Fruit fly (Drosophila melanogaster) whole organism, embryonic: ENCODE results near the gene Prm.

Source experiments
- Adf1 ChIP-seq: fragments of 200-800 bp; sonication (Bioruptor generic); IDR thresholded peaks from 2 replicates; pipeline ENCODE4 v1.3.6; 2022; ENCODE audit warnings: missing biosample characterization, missing genetic modification characterization
- CG10431 ChIP-seq: fragments of 200-800 bp; sonication (Bioruptor generic); optimal IDR thresholded peaks from 3 replicates; lab custom pipeline; 2018; ENCODE audit warnings: missing biosample characterization, mild to moderate bottlenecking, missing genetic modification characterization
- CG12071 ChIP-seq: fragments of 200-800 bp; sonication (Bioruptor generic); optimal IDR thresholded peaks from 3 replicates; lab custom pipeline; 2018; ENCODE audit warnings: missing biosample characterization, mild to moderate bottlenecking, missing genetic modification characterization
- CG13287 ChIP-seq: fragments of 200-800 bp; sonication (Bioruptor generic); IDR thresholded peaks from 2 replicates; pipeline ENCODE4 v1.3.6; 2022; ENCODE audit warnings: missing biosample characterization, missing genetic modification characterization; ENCODE audit not compliant: partially characterized antibody
- CG13894 ChIP-seq: fragments of 200-800 bp; sonication (Bioruptor generic); optimal IDR thresholded peaks from 3 replicates; lab custom pipeline; 2018; ENCODE audit warnings: missing biosample characterization, mild to moderate bottlenecking, missing genetic modification characterization, moderate library complexity
- CG15011 ChIP-seq: fragments of 200-800 bp; sonication (Bioruptor generic); optimal IDR thresholded peaks from 3 replicates; lab custom pipeline; 2018; ENCODE audit warnings: missing biosample characterization, mild to moderate bottlenecking, missing genetic modification characterization
- CG1529 ChIP-seq: fragments of 200-800 bp; sonication (Bioruptor generic); optimal IDR thresholded peaks from 3 replicates; lab custom pipeline; 2018; ENCODE audit warnings: missing biosample characterization, missing genetic modification characterization
- CG15696 ChIP-seq: fragments of 200-800 bp; sonication (Bioruptor generic); optimal IDR thresholded peaks from 2 replicates; lab custom pipeline; 2019; ENCODE audit warnings: missing biosample characterization, mild to moderate bottlenecking, missing genetic modification characterization, moderate library complexity
- CG18262 ChIP-seq: fragments of 200-800 bp; optimal IDR thresholded peaks from 3 replicates; lab custom pipeline; 2019; ENCODE audit warnings: missing biosample characterization, mild to moderate bottlenecking, missing genetic modification characterization, moderate library complexity
- CG2875 ChIP-seq: fragments of 200-800 bp; sonication (Bioruptor generic); optimal IDR thresholded peaks from 2 replicates; lab custom pipeline; 2017; ENCODE audit warnings: missing biosample characterization, mild to moderate bottlenecking, missing genetic modification characterization, missing genetic modification reagents
- CG3065 ChIP-seq: fragments of 200-800 bp; sonication (Bioruptor generic); optimal IDR thresholded peaks from 2 replicates; lab custom pipeline; 2016; ENCODE audit warnings: missing biosample characterization, missing genetic modification characterization
- CG34224 ChIP-seq: fragments of 200-800 bp; sonication (Bioruptor generic); IDR thresholded peaks from 3 replicates; pipeline ENCODE4 v1.3.6; 2022; ENCODE audit warnings: missing biosample characterization, missing genetic modification characterization; ENCODE audit not compliant: partially characterized antibody
- CG6765 ChIP-seq: fragments of 200-800 bp; sonication (Bioruptor generic); optimal IDR thresholded peaks from 3 replicates; lab custom pipeline; 2017; ENCODE audit warnings: missing biosample characterization, mild to moderate bottlenecking, missing genetic modification characterization
- CG7372 ChIP-seq: fragments of 200-800 bp; sonication (Bioruptor generic); IDR thresholded peaks from 2 replicates; pipeline ENCODE4 v1.3.6; 2022; ENCODE audit warnings: missing biosample characterization, missing genetic modification characterization
- CG7963 ChIP-seq: fragments of 200-800 bp; sonication (Bioruptor generic); IDR thresholded peaks from 3 replicates; pipeline ENCODE4 v1.3.6; 2022; ENCODE audit warnings: missing biosample characterization, missing genetic modification characterization; ENCODE audit not compliant: partially characterized antibody
- CG7987 ChIP-seq: fragments of 200-800 bp; sonication (Bioruptor generic); optimal IDR thresholded peaks from 2 replicates; lab custom pipeline; 2018; ENCODE audit warnings: missing biosample characterization, mild to moderate bottlenecking, missing genetic modification characterization, moderate library complexity
- CG9932 ChIP-seq: fragments of 200-800 bp; sonication (Bioruptor generic); IDR thresholded peaks from 2 replicates; pipeline ENCODE4 v1.3.6; 2022; ENCODE audit warnings: missing biosample characterization, missing genetic modification characterization
- Dfd ChIP-seq, 2 experiments: fragments of >200 bp; optimal IDR thresholded peaks; 2 replicates each; lab custom pipeline; 2017; ENCODE audit warnings: missing biosample characterization in 2 of 2, missing genetic modification characterization in 2 of 2
- Dll ChIP-seq: fragments of 200-800 bp; sonication (Bioruptor generic); IDR thresholded peaks from 4 replicates; pipeline ENCODE4 v1.3.6; 2022; ENCODE audit warnings: missing biosample characterization, missing genetic modification characterization; ENCODE audit not compliant: partially characterized antibody
- Fer2 ChIP-seq: fragments of 200-800 bp; sonication (Bioruptor generic); optimal IDR thresholded peaks from 2 replicates; lab custom pipeline; 2018; ENCODE audit warnings: missing biosample characterization, mild to moderate bottlenecking, missing genetic modification characterization, moderate library complexity
- H2.0 ChIP-seq: fragments of 200-800 bp; sonication (Bioruptor generic); IDR thresholded peaks from 2 replicates; pipeline ENCODE4 v1.3.6; 2022; ENCODE audit warnings: missing biosample characterization, missing genetic modification characterization
- HLH4C ChIP-seq: fragments of 200-800 bp; sonication (Bioruptor generic); IDR thresholded peaks from 3 replicates; pipeline ENCODE4 v1.3.6; 2022; ENCODE audit warnings: missing biosample characterization, missing genetic modification characterization; ENCODE audit not compliant: partially characterized antibody
- HLH54F ChIP-seq: fragments of 200-800 bp; sonication (Bioruptor generic); optimal IDR thresholded peaks from 3 replicates; lab custom pipeline; 2016; ENCODE audit warnings: missing biosample characterization, missing genetic modification characterization
- NFAT ChIP-seq: fragments of 200-800 bp; sonication (Bioruptor generic); IDR thresholded peaks from 2 replicates; pipeline ENCODE4 v1.3.6; 2022; ENCODE audit warnings: missing biosample characterization, missing genetic modification characterization
- PHDP ChIP-seq: fragments of 200-800 bp; sonication (Bioruptor generic); optimal IDR thresholded peaks from 3 replicates; lab custom pipeline; 2018; ENCODE audit warnings: missing biosample characterization, mild to moderate bottlenecking, missing genetic modification characterization, moderate library complexity
- Sox102F ChIP-seq: fragments of 200-800 bp; sonication (Bioruptor generic); optimal IDR thresholded peaks from 2 replicates; lab custom pipeline; 2018; ENCODE audit warnings: missing biosample characterization, mild to moderate bottlenecking, missing genetic modification characterization, moderate library complexity
- ac ChIP-seq: fragments of 200-800 bp; sonication (Bioruptor generic); optimal IDR thresholded peaks from 3 replicates; lab custom pipeline; 2017; ENCODE audit warnings: missing biosample characterization, mild to moderate bottlenecking, missing genetic modification characterization
- bigmax ChIP-seq: fragments of 200-800 bp; sonication (Bioruptor generic); optimal IDR thresholded peaks from 2 replicates; lab custom pipeline; 2018; ENCODE audit warnings: missing biosample characterization, mild to moderate bottlenecking, missing genetic modification characterization
- cas ChIP-seq: fragments of 200-800 bp; sonication (Bioruptor generic); IDR thresholded peaks from 2 replicates; pipeline ENCODE4 v1.3.6; 2022; ENCODE audit warnings: missing biosample characterization, missing genetic modification characterization
- chm ChIP-seq: fragments of 200-800 bp; sonication (Bioruptor generic); IDR thresholded peaks from 2 replicates; pipeline ENCODE4 v1.3.6; 2022; ENCODE audit warnings: missing biosample characterization, missing genetic modification characterization
- crc ChIP-seq: fragments of 200-800 bp; sonication (Bioruptor generic); optimal IDR thresholded peaks from 2 replicates; lab custom pipeline; 2016; ENCODE audit warnings: missing biosample characterization, missing genetic modification characterization
- croc ChIP-seq: fragments of 200-800 bp; sonication (Bioruptor generic); conservative IDR thresholded peaks from 3 replicates; pipeline ENCODE4 v1.3.6; 2022; ENCODE audit warnings: missing biosample characterization, missing genetic modification characterization
- crp ChIP-seq, 2 experiments: fragments of 200-800 bp; sonication (Bioruptor generic); optimal IDR thresholded peaks; 2 replicates in 1 of 2; 3 replicates in 1 of 2; lab custom pipeline; 2017; ENCODE audit warnings: missing biosample characterization in 2 of 2, missing genetic modification characterization in 2 of 2, mild to moderate bottlenecking in 1 of 2, moderate library complexity in 1 of 2
- exex ChIP-seq: fragments of 200-800 bp; sonication (Bioruptor generic); optimal IDR thresholded peaks from 4 replicates; lab custom pipeline; 2018; ENCODE audit warnings: missing biosample characterization, mild to moderate bottlenecking, missing genetic modification characterization, moderate library complexity
- fd102C ChIP-seq: fragments of 200-800 bp; sonication (Bioruptor generic); optimal IDR thresholded peaks from 2 replicates; lab custom pipeline; 2018; ENCODE audit warnings: missing biosample characterization, mild to moderate bottlenecking, missing genetic modification characterization, moderate library complexity
- fd3F ChIP-seq: fragments of 200-800 bp; sonication (Bioruptor generic); optimal IDR thresholded peaks from 2 replicates; lab custom pipeline; 2018; ENCODE audit warnings: missing biosample characterization, mild to moderate bottlenecking, missing genetic modification characterization, moderate library complexity
- fru ChIP-seq: fragments of >200 bp; optimal IDR thresholded peaks from 2 replicates; lab custom pipeline; 2017
- gsb ChIP-seq: fragments of 200-800 bp; sonication (Bioruptor generic); IDR thresholded peaks from 2 replicates; pipeline ENCODE4 v1.3.6; 2022; ENCODE audit warnings: missing biosample characterization, missing genetic modification characterization
- her ChIP-seq: fragments of 200-800 bp; sonication (Bioruptor generic); optimal IDR thresholded peaks from 2 replicates; lab custom pipeline; 2016; ENCODE audit warnings: missing biosample characterization, missing genetic modification characterization
- hkb ChIP-seq, 2 experiments: fragments of 200-800 bp in 1 of 2; fragments of >200 bp in 1 of 2; sonication (Bioruptor generic) in 1 of 2; IDR thresholded peaks in 1 of 2; optimal IDR thresholded peaks in 1 of 2; 2 replicates each; pipeline versions ENCODE4 v1.3.6 to Lab custom; 2017 to 2022; ENCODE audit warnings: missing biosample characterization in 1 of 2, missing genetic modification characterization in 1 of 2
- luna ChIP-seq: fragments of 200-800 bp; sonication (Bioruptor generic); optimal IDR thresholded peaks from 2 replicates; lab custom pipeline; 2016; ENCODE audit warnings: missing biosample characterization, missing genetic modification characterization
- pan ChIP-seq, 4 experiments: fragments of >200 bp in 3 of 4; fragments of 200-800 bp in 1 of 4; sonication (Bioruptor generic) in 1 of 4; optimal IDR thresholded peaks in 3 of 4; IDR thresholded peaks in 1 of 4; 2 replicates each; pipeline versions ENCODE4 v1.3.6 to Lab custom; 2017 to 2022; ENCODE audit warnings: missing biosample characterization in 2 of 4, missing genetic modification characterization in 2 of 4, mixed read lengths in 1 of 4
- pnt ChIP-seq: fragments of 200-800 bp; sonication (Bioruptor generic); optimal IDR thresholded peaks from 3 replicates; lab custom pipeline; 2016; ENCODE audit warnings: missing biosample characterization, missing genetic modification characterization
- row ChIP-seq: fragments of 200-800 bp; sonication (Bioruptor generic); IDR thresholded peaks from 3 replicates; pipeline ENCODE4 v1.3.6; 2022; ENCODE audit warnings: missing biosample characterization, missing genetic modification characterization
- run ChIP-seq: fragments of 200-800 bp; sonication (Bioruptor generic); optimal IDR thresholded peaks from 3 replicates; lab custom pipeline; 2018; ENCODE audit warnings: missing biosample characterization, mild to moderate bottlenecking, missing genetic modification characterization
- sens ChIP-seq: fragments of 200-800 bp; sonication (Bioruptor generic); peaks from one replicate; lab custom pipeline; 2016; ENCODE audit warnings: missing biosample characterization, missing genetic modification characterization
- slbo ChIP-seq: fragments of 200-800 bp; sonication (Bioruptor generic); IDR thresholded peaks from 2 replicates; pipeline ENCODE4 v1.3.6; 2022; ENCODE audit warnings: missing biosample characterization, missing genetic modification characterization
- slp2 ChIP-seq: fragments of 200-800 bp; sonication (Bioruptor generic); optimal IDR thresholded peaks from 2 replicates; lab custom pipeline; 2016; ENCODE audit warnings: missing biosample characterization, missing genetic modification characterization
- trh ChIP-seq: fragments of 200-800 bp; sonication (Bioruptor generic); optimal IDR thresholded peaks from 2 replicates; lab custom pipeline; 2016; ENCODE audit warnings: missing biosample characterization, missing genetic modification characterization
- tup ChIP-seq: fragments of 200-800 bp; sonication (Bioruptor generic); optimal IDR thresholded peaks from 2 replicates; lab custom pipeline; 2016; ENCODE audit warnings: missing biosample characterization, mild to moderate bottlenecking, missing genetic modification characterization, moderate library complexity

Gene Prm

DNA sequence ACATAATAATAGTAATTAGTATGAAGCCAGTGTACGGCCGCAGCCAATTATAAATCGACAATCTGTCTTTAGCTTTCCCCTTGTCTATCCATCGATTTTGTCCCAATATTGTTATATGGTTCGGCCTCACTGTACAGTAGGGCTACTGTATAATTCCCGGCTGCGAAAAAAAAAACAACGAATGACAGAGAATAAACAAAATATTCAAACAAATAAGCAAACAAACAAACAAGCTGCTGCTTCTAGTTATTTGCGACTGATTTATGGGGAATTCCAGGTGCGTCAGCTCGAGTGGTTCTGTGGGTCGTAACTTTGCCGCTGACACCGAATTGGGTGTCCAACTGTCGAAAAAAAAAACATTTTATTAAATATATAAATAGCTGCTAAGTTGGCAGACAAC is 55.4 kb downstream of the Prm start (continued):
- TF ChIP-seq CG15696 (tag; lab: Kevin White, UChicago) = peak; percentile 51
- TF ChIP-seq croc (GFP tag; lab: Robert Waterston, UW) = no peak
- TF ChIP-seq fru = no peak
- no peak for TF ChIP-seq CG13287 (GFP tag; lab: Robert Waterston, UW)
- no peak for TF ChIP-seq CG1529
- peak; percentile 42 for TF ChIP-seq fd3F (GFP tag; lab: Kevin White, UChicago)
- no peak for TF ChIP-seq crp (GFP tag; optimal IDR thresholded peaks at IDR 0.05; lab: Kevin White, UChicago)
- peak; percentile 10 for TF ChIP-seq pnt (GFP tag; lab: Kevin White, UChicago)
- peak; percentile 12; the same call in 1 of the 2 replicates for TF ChIP-seq Adf1 (GFP tag; lab: Robert Waterston, UW)
- no peak for TF ChIP-seq NFAT (GFP tag; lab: Robert Waterston, UW)
- TF ChIP-seq Fer2 (tag; lab: Kevin White, UChicago) = no peak
- TF ChIP-seq HLH54F (GFP tag; lab: Kevin White, UChicago) = no peak
- no peak for TF ChIP-seq fd102C (GFP tag; lab: Kevin White, UChicago)
- peak; percentile 48 for TF ChIP-seq CG7987
- no peak for TF ChIP-seq Sox102F (GFP tag; lab: Kevin White, UChicago)
- peak; percentile 5 for TF ChIP-seq run (tag; lab: Kevin White, UChicago)
- peak; percentile 31 for TF ChIP-seq CG13894 (tag; lab: Kevin White, UChicago)
- peak; percentile 47 for TF ChIP-seq CG9932 (GFP tag; lab: Robert Waterston, UW)
- no peak for TF ChIP-seq hkb (optimal IDR thresholded peaks at IDR 0.05; lab: Kevin White, UChicago)
- TF ChIP-seq hkb (GFP tag; IDR thresholded peaks at IDR 0.05; lab: Robert Waterston, UW) = 0 out of 2 replicates have a peak, but pooled peaks have one; percentile 44
- TF ChIP-seq slp2 (GFP tag; lab: Kevin White, UChicago) = no peak
- no peak for TF ChIP-seq pan (optimal IDR thresholded peaks at IDR 0.05; lab: Kevin White, UChicago)
- TF ChIP-seq pan (GFP tag; optimal IDR thresholded peaks at IDR 0.05 in 1 of 2, IDR thresholded peaks at IDR 0.05 in 1 of 2) = no peak
- no peak for TF ChIP-seq cas (GFP tag; lab: Robert Waterston, UW)
- TF ChIP-seq CG15011 (GFP tag; lab: Kevin White, UChicago) = peak; percentile 46
- peak; percentile 22 for TF ChIP-seq trh
- no peak for TF ChIP-seq H2.0 (GFP tag; lab: Robert Waterston, UW)
- no peak for TF ChIP-seq tup (GFP tag; lab: Kevin White, UChicago)
- peak; percentile 23 for TF ChIP-seq luna (GFP tag; lab: Kevin White, UChicago)
- TF ChIP-seq her (GFP tag; lab: Kevin White, UChicago) = peak; percentile 40
- no peak for TF ChIP-seq CG34224 (GFP tag; lab: Robert Waterston, UW)
- TF ChIP-seq HLH4C = no peak
- TF ChIP-seq CG10431 (GFP tag; lab: Kevin White, UChicago) = no peak
- no peak for TF ChIP-seq bigmax (GFP tag; lab: Kevin White, UChicago)
- no peak for TF ChIP-seq Dfd (GFP tag; optimal IDR thresholded peaks at IDR 0.05; lab: Kevin White, UChicago)
- TF ChIP-seq chm (GFP tag; lab: Robert Waterston, UW) = no peak
- peak; percentile 47 for TF ChIP-seq PHDP (tag; lab: Kevin White, UChicago)
- no peak for TF ChIP-seq ac
- TF ChIP-seq crc (GFP tag; lab: Kevin White, UChicago) = peak; percentile 2
- no peak for TF ChIP-seq CG2875 (GFP tag; lab: Kevin White, UChicago)
- no peak for TF ChIP-seq CG18262 (tag; lab: Kevin White, UChicago)
- TF ChIP-seq CG3065 (GFP tag; lab: Kevin White, UChicago) = no peak
- TF ChIP-seq Dll (GFP tag; lab: Robert Waterston, UW) = no peak
- TF ChIP-seq CG7963 (GFP tag; lab: Robert Waterston, UW) = no peak
- TF ChIP-seq CG6765 (GFP tag; lab: Kevin White, UChicago) = peak; percentile 20
- TF ChIP-seq CG7372 (GFP tag; lab: Robert Waterston, UW) = no peak
- peak; percentile 81 for TF ChIP-seq CG12071 (GFP tag; lab: Kevin White, UChicago)
- TF ChIP-seq slbo (GFP tag; lab: Robert Waterston, UW) = 0 out of 2 replicates have a peak, but pooled peaks have one; percentile 7
- TF ChIP-seq exex (tag; lab: Kevin White, UChicago) = no peak
- peak; percentile 74 for TF ChIP-seq sens (GFP tag; lab: Kevin White, UChicago)
- TF ChIP-seq row (GFP tag; lab: Robert Waterston, UW) = no peak
- TF ChIP-seq gsb = peak; percentile 53
